Fruit fly (Drosophila melanogaster): Measurements from ENCODE around the gene CG8939.

DNA sequence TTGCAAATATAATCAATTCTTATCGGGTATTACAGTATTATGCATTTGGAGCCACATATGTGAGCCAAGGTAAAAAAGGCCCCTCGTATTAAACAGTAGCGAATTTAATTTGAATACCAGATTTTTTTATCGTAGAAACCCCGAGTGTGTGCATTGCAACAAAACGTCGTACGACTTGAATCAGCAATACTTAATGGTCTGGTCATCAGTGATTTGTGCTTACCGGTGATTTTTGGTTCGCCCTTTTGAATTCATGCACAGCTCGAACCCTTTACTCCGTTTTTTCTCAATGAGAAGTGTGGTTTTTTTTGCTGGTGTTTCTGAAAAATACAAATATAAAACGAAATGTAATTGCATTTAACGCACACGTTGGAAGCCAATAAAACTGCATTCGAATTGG is 7.2 kb upstream of the CG8939 start:
- TF ChIP-seq CG17806 (tag; optimal IDR thresholded peaks at IDR 0.05) (no peak), CG8159 (tag; optimal IDR thresholded peaks at IDR 0.05) (no peak), D1 (tag; optimal IDR thresholded peaks at IDR 0.05) (no peak), Snoo (tag; optimal IDR thresholded peaks at IDR 0.05) (no peak), gl (tag; optimal IDR thresholded peaks at IDR 0.05) (no peak), Pif1B (GFP tag; optimal IDR thresholded peaks at IDR 0.05) (no peak), Ets98B (GFP tag; IDR thresholded peaks at IDR 0.05) (no peak), CG8301 (tag; optimal IDR thresholded peaks at IDR 0.05) (no peak), EcR (GFP tag; optimal IDR thresholded peaks at IDR 0.05) (no peak), CG13204 (GFP tag; optimal IDR thresholded peaks at IDR 0.05) (no peak)

Measured in whole organism, pupa.